Worm (Caenorhabditis elegans) whole organism, L4 larva: ENCODE data around the gene srg-56.

Source experiments
- F26F4.8 ChIP-seq: fragments of 200-800 bp; sonication (Bioruptor generic); conservative IDR thresholded peaks from 2 replicates; pipeline ENCODE4 v1.3.6; 2022; ENCODE audit warnings: missing genetic modification characterization, missing compliant biosample characterization
- F49E8.2 ChIP-seq: sonication (generic microtip); optimal IDR thresholded peaks from 2 replicates; lab custom pipeline; 2016; ENCODE audit warnings: missing compliant biosample characterization, mild to moderate bottlenecking, missing genetic modification characterization, borderline replicate concordance
- T20F7.1 ChIP-seq: fragments of 200-800 bp; sonication (Bioruptor generic); optimal IDR thresholded peaks from 2 replicates; lab custom pipeline; 2018; ENCODE audit warnings: mild to moderate bottlenecking, missing genetic modification characterization, missing compliant biosample characterization
- T26A8.4 ChIP-seq: fragments of 200-800 bp; sonication (Bioruptor generic); IDR thresholded peaks from 2 replicates; pipeline ENCODE4 v1.3.6; 2022; ENCODE audit warnings: missing genetic modification characterization, missing compliant biosample characterization
- Y48G9A.11 ChIP-seq: fragments of 200-800 bp; sonication (Bioruptor generic); IDR thresholded peaks from 2 replicates; pipeline ENCODE4 v1.3.6; 2022; ENCODE audit warnings: missing genetic modification reagents, missing genetic modification characterization, missing compliant biosample characterization
- Y5F2A.4 ChIP-seq: fragments of 200-800 bp; sonication (Bioruptor generic); optimal IDR thresholded peaks from 2 replicates; lab custom pipeline; 2018; ENCODE audit warnings: mild to moderate bottlenecking, missing genetic modification characterization, missing compliant biosample characterization
- ZK337.2 ChIP-seq: fragments of 200-800 bp; sonication (Bioruptor generic); IDR thresholded peaks from 2 replicates; pipeline ENCODE4 v1.3.6; 2022; ENCODE audit warnings: missing genetic modification reagents, missing genetic modification characterization, missing compliant biosample characterization
- egl-27 ChIP-seq: sonication (generic microtip); optimal IDR thresholded peaks from 3 replicates; lab custom pipeline; 2017; ENCODE audit warnings: missing biosample characterization, missing genetic modification reagents, missing genetic modification characterization
- egl-43 ChIP-seq: fragments of 200-800 bp; sonication (Bioruptor generic); IDR thresholded peaks from 2 replicates; pipeline ENCODE4 v1.3.6; 2022; ENCODE audit warnings: missing genetic modification reagents, missing genetic modification characterization, missing compliant biosample characterization
- gei-8 ChIP-seq: fragments of 200-800 bp; sonication (Bioruptor generic); optimal IDR thresholded peaks from 2 replicates; lab custom pipeline; 2018; ENCODE audit warnings: mild to moderate bottlenecking, missing genetic modification characterization, missing compliant biosample characterization
- hlh-11 ChIP-seq: fragments of 200-800 bp; sonication (Bioruptor generic); optimal IDR thresholded peaks from 2 replicates; lab custom pipeline; 2018; ENCODE audit warnings: mild to moderate bottlenecking, missing genetic modification characterization, missing compliant biosample characterization
- hmg-1.1 ChIP-seq: fragments of 200-800 bp; sonication (Bioruptor generic); IDR thresholded peaks from 2 replicates; pipeline ENCODE4 v1.3.6; 2022; ENCODE audit warnings: missing genetic modification reagents, missing genetic modification characterization, missing compliant biosample characterization
- lin-1 ChIP-seq: fragments of 200-800 bp; sonication (Bioruptor generic); IDR thresholded peaks from 2 replicates; pipeline ENCODE4 v1.3.6; 2022; ENCODE audit warnings: missing genetic modification reagents, missing genetic modification characterization, missing compliant biosample characterization
- lin-13 ChIP-seq: fragments of 150-350 bp; optimal IDR thresholded peaks from 2 replicates; lab custom pipeline; 2014; ENCODE audit warnings: missing biosample characterization, missing genetic modification reagents, missing genetic modification characterization
- lin-29 ChIP-seq: fragments of 200-800 bp; sonication (Bioruptor generic); IDR thresholded peaks from 2 replicates; pipeline ENCODE4 v1.3.6; 2022; ENCODE audit warnings: missing genetic modification reagents, missing genetic modification characterization, missing compliant biosample characterization
- lin-39 ChIP-seq: fragments of 150-350 bp; optimal IDR thresholded peaks from 2 replicates; lab custom pipeline; 2014; ENCODE audit warnings: missing biosample characterization, missing genetic modification reagents, missing genetic modification characterization
- lir-3 ChIP-seq: sonication (generic microtip); optimal IDR thresholded peaks from 2 replicates; lab custom pipeline; 2016; ENCODE audit warnings: mild to moderate bottlenecking, missing genetic modification characterization, missing compliant biosample characterization
- madf-5 ChIP-seq, 2 experiments: fragments of 200-800 bp; sonication (Bioruptor generic); IDR thresholded peaks; 2 replicates each; pipeline ENCODE4 v1.3.6; 2022; ENCODE audit warnings: missing compliant biosample characterization in 2 of 2, missing genetic modification characterization in 2 of 2
- mdl-1 ChIP-seq, 2 experiments: fragments of 150-350 bp in 1 of 2; sonication (generic microtip) in 1 of 2; optimal IDR thresholded peaks; 2 replicates each; lab custom pipeline; 2014 to 2017; ENCODE audit warnings: missing biosample characterization in 2 of 2, missing genetic modification characterization in 2 of 2
- mxl-2 ChIP-seq: fragments of 200-800 bp; sonication (Bioruptor generic); conservative IDR thresholded peaks from 2 replicates; pipeline ENCODE4 v1.3.6; 2022; ENCODE audit warnings: missing genetic modification reagents, missing genetic modification characterization, missing compliant biosample characterization
- nhr-10 ChIP-seq: fragments of 150-350 bp; optimal IDR thresholded peaks from 2 replicates; lab custom pipeline; 2014; ENCODE audit warnings: missing biosample characterization, missing genetic modification characterization
- nhr-102 ChIP-seq: sonication (generic microtip); optimal IDR thresholded peaks from 2 replicates; lab custom pipeline; 2016; ENCODE audit warnings: mild to moderate bottlenecking, missing genetic modification characterization, moderate library complexity, missing compliant biosample characterization
- nhr-41 ChIP-seq: fragments of 200-800 bp; sonication (Bioruptor generic); IDR thresholded peaks from 2 replicates; pipeline ENCODE4 v1.3.6; 2022; ENCODE audit warnings: missing genetic modification reagents, missing genetic modification characterization, missing compliant biosample characterization
- nhr-76 ChIP-seq: fragments of 150-350 bp; optimal IDR thresholded peaks from 2 replicates; lab custom pipeline; 2014; ENCODE audit warnings: missing biosample characterization, missing genetic modification characterization
- nhr-77 ChIP-seq: fragments of 150-350 bp; optimal IDR thresholded peaks from 2 replicates; lab custom pipeline; 2014; ENCODE audit warnings: missing biosample characterization, missing genetic modification characterization
- set-16 ChIP-seq: fragments of 200-800 bp; sonication (Bioruptor generic); IDR thresholded peaks from 2 replicates; pipeline ENCODE4 v1.3.6; 2022; ENCODE audit warnings: missing genetic modification reagents, missing genetic modification characterization, missing compliant biosample characterization
- tra-1 ChIP-seq: fragments of 200-800 bp; sonication (Bioruptor generic); IDR thresholded peaks from 2 replicates; pipeline ENCODE4 v1.3.6; 2022; ENCODE audit warnings: missing genetic modification reagents, missing genetic modification characterization, missing compliant biosample characterization
- unc-130 ChIP-seq: sonication (generic microtip); optimal IDR thresholded peaks from 2 replicates; lab custom pipeline; 2016; ENCODE audit warnings: missing genetic modification reagents, missing genetic modification characterization, missing compliant biosample characterization
- unc-62 ChIP-seq, 3 experiments: fragments of 150-350 bp in 1 of 3; sonication (generic microtip); optimal IDR thresholded peaks in 2 of 3; peaks in 1 of 3; 1 replicate in 1 of 3; 2 replicates in 2 of 3; lab custom pipeline; 2014 to 2017; ENCODE audit warnings: missing biosample characterization in 3 of 3, missing genetic modification characterization in 3 of 3, missing genetic modification reagents in 3 of 3, missing genotype in 1 of 3
- vab-7 ChIP-seq: fragments of 200-800 bp; sonication (Bioruptor generic); IDR thresholded peaks from 2 replicates; pipeline ENCODE4 v1.3.6; 2022; ENCODE audit warnings: missing genetic modification reagents, missing genetic modification characterization, missing compliant biosample characterization
- zip-2 ChIP-seq: fragments of 150-350 bp; optimal IDR thresholded peaks from 2 replicates; lab custom pipeline; 2014; ENCODE audit warnings: missing biosample characterization, missing genetic modification characterization
- ztf-11 ChIP-seq: fragments of 150-350 bp; optimal IDR thresholded peaks from 2 replicates; lab custom pipeline; 2014; ENCODE audit warnings: missing biosample characterization, missing genetic modification characterization

The srg-56 gene

ce11 chrV:2738174-2738573, at the start of gene srg-56:
Gene srg-56 (minus strand): TSS chrV:2738274.
- TF ChIP-seq mdl-1 (tag; optimal IDR thresholded peaks at IDR 0.05; lab: Kevin White, UChicago) (no peak), lin-1 (GFP tag; lab: Robert Waterston, UW) (no peak), ztf-11 (tag; lab: Kevin White, UChicago) (no peak), Y5F2A.4 (GFP tag; lab: Kevin White, UChicago) (no peak), lin-39 (no peak), T26A8.4 (GFP tag; lab: Robert Waterston, UW) (no peak), unc-62 (GFP tag; optimal IDR thresholded peaks at IDR 0.05 in 1 of 2; lab: Kevin White, UChicago) (no peak), unc-62 (tag; optimal IDR thresholded peaks at IDR 0.05; lab: Kevin White, UChicago) (no peak), nhr-102 (tag; lab: Kevin White, UChicago) (no peak), nhr-76 (no peak), F26F4.8 (no peak), F49E8.2 (tag; lab: Kevin White, UChicago) (no peak), hlh-11 (tag; lab: Kevin White, UChicago) (no peak), egl-43 (GFP tag; lab: Robert Waterston, UW) (no peak), zip-2 (tag; lab: Kevin White, UChicago) (no peak), tra-1 (no peak), unc-130 (no peak), hmg-1.1 (no peak), nhr-10 (tag; lab: Kevin White, UChicago) (no peak), madf-5 (GFP tag; IDR thresholded peaks at IDR 0.05; lab: Robert Waterston, UW) (no peak)

- TF ChIP-seq lir-3 (tag; lab: Kevin White, UChicago): no peak
- TF ChIP-seq Y48G9A.11 (GFP tag; lab: Robert Waterston, UW): no peak
- TF ChIP-seq egl-27 (tag; lab: Kevin White, UChicago): no peak
- no peak for TF ChIP-seq ZK337.2 (GFP tag; lab: Robert Waterston, UW)
Measured at ce11 chrV:2780786-2781185, 42.7 kb upstream of the srg-56 start, which contains the start of gene R05D8.11. Gene R05D8.11 (minus strand): TSS chrV:2780886.

- peak; percentile 80 for TF ChIP-seq set-16 (GFP tag; lab: Robert Waterston, UW)
Measured at ce11 chrV:2778458-2778857, 40.4 kb upstream of the srg-56 start.

ce11 chrV:2777395-2777794, 39.3 kb upstream of the srg-56 start:
- TF ChIP-seq egl-43 (GFP tag; lab: Robert Waterston, UW): 0 out of 2 replicates have a peak, but pooled peaks have one; percentile 12
- peak; percentile 60 for TF ChIP-seq set-16 (GFP tag; lab: Robert Waterston, UW)
- TF ChIP-seq, all 104 proteins: peak for 2; not testable (repeated sequence) for 102

ce11 chrV:2774042-2774441, 36.0 kb upstream of the srg-56 start, which contains the start of gene srj-18:
Gene srj-18 (plus strand): TSS chrV:2774342.
- TF ChIP-seq ztf-11 (tag; lab: Kevin White, UChicago): no peak
- no peak for TF ChIP-seq unc-130
- TF ChIP-seq vab-7: no peak
- TF ChIP-seq lin-29 (GFP tag; lab: Robert Waterston, UW): no peak
- no peak for TF ChIP-seq T20F7.1 (GFP tag; lab: Kevin White, UChicago)
- TF ChIP-seq nhr-41 (GFP tag; lab: Robert Waterston, UW): no peak
- no peak for TF ChIP-seq lin-13 (GFP tag; lab: Kevin White, UChicago)
- no peak for TF ChIP-seq nhr-77 (tag; lab: Kevin White, UChicago)
- TF ChIP-seq T26A8.4 (GFP tag; lab: Robert Waterston, UW): no peak
- TF ChIP-seq mxl-2 (GFP tag; lab: Robert Waterston, UW): no peak
- no peak for TF ChIP-seq gei-8 (GFP tag; lab: Kevin White, UChicago)
